Fruit fly (Drosophila melanogaster) whole organism, adult: ENCODE data around the gene Nf1.

Source experiments
- CG11617 ChIP-seq: fragments of 200-800 bp; sonication (Bioruptor generic); optimal IDR thresholded peaks from 2 replicates; lab custom pipeline; 2017; ENCODE audit warnings: mild to moderate bottlenecking, missing biosample characterization, missing genetic modification reagents, missing genetic modification characterization
- CG12768 ChIP-seq: fragments of 200-800 bp; sonication (Bioruptor generic); optimal IDR thresholded peaks from 2 replicates; lab custom pipeline; 2017; ENCODE audit warnings: missing biosample characterization, missing genetic modification characterization, mild to moderate bottlenecking, moderate library complexity, missing genetic modification reagents
- CG14711 ChIP-seq: fragments of 200-800 bp; sonication (Bioruptor generic); optimal IDR thresholded peaks from 2 replicates; lab custom pipeline; 2018; ENCODE audit warnings: missing biosample characterization, mild to moderate bottlenecking, missing genetic modification characterization, moderate library complexity
- CG1620 ChIP-seq: fragments of 200-800 bp; sonication (Bioruptor generic); optimal IDR thresholded peaks from 2 replicates; lab custom pipeline; 2016; ENCODE audit warnings: missing biosample characterization, missing genetic modification characterization
- CG33017 ChIP-seq: fragments of 200-800 bp; sonication (Bioruptor generic); optimal IDR thresholded peaks from 2 replicates; lab custom pipeline; 2018; ENCODE audit warnings: missing biosample characterization, mild to moderate bottlenecking, missing genetic modification characterization, moderate library complexity
- CG5204 ChIP-seq: fragments of 200-800 bp; sonication (Bioruptor generic); optimal IDR thresholded peaks from 2 replicates; lab custom pipeline; 2016; ENCODE audit warnings: missing biosample characterization, missing genetic modification characterization
- CG7045 ChIP-seq: fragments of 200-800 bp; sonication (Bioruptor generic); optimal IDR thresholded peaks from 2 replicates; lab custom pipeline; 2017; ENCODE audit warnings: missing biosample characterization, mild to moderate bottlenecking, missing genetic modification characterization
- CG7101 ChIP-seq: fragments of 200-800 bp; sonication (Bioruptor generic); optimal IDR thresholded peaks from 2 replicates; lab custom pipeline; 2018; ENCODE audit warnings: missing biosample characterization, mild to moderate bottlenecking, missing genetic modification characterization, moderate library complexity
- Clk ChIP-seq: fragments of 200-800 bp; sonication (Bioruptor generic); optimal IDR thresholded peaks from 2 replicates; lab custom pipeline; 2017; ENCODE audit warnings: missing biosample characterization, missing genetic modification characterization
- Crg-1 ChIP-seq: fragments of 200-800 bp; sonication (Bioruptor generic); optimal IDR thresholded peaks from 2 replicates; lab custom pipeline; 2016; ENCODE audit warnings: missing biosample characterization, missing genetic modification characterization
- Hr96 ChIP-seq: fragments of 200-800 bp; sonication (Bioruptor generic); optimal IDR thresholded peaks from 2 replicates; lab custom pipeline; 2016; ENCODE audit warnings: missing biosample characterization, missing genetic modification characterization
- Mnt ChIP-seq: fragments of 200-800 bp; sonication (Bioruptor generic); optimal IDR thresholded peaks from 2 replicates; lab custom pipeline; 2016; ENCODE audit warnings: missing biosample characterization, mild to moderate bottlenecking, missing genetic modification characterization
- bab1 ChIP-seq: fragments of 200-800 bp; sonication (Bioruptor generic); optimal IDR thresholded peaks from 3 replicates; lab custom pipeline; 2019; ENCODE audit warnings: missing biosample characterization, mild to moderate bottlenecking, missing genetic modification characterization, moderate library complexity
- cic ChIP-seq: fragments of 200-800 bp; sonication (Bioruptor generic); optimal IDR thresholded peaks from 2 replicates; lab custom pipeline; 2017; ENCODE audit warnings: missing biosample characterization, mild to moderate bottlenecking, missing genetic modification characterization, moderate library complexity
- cnc ChIP-seq, 2 experiments: fragments of >200 bp; optimal IDR thresholded peaks; 2 replicates each; lab custom pipeline; 2017
- kay ChIP-seq: fragments of 200-800 bp; sonication (Bioruptor generic); peaks from one replicate; lab custom pipeline; 2016; ENCODE audit warnings: missing biosample characterization, missing genetic modification characterization, borderline replicate concordance
- ovo ChIP-seq: fragments of 200-800 bp; sonication (Bioruptor generic); optimal IDR thresholded peaks from 2 replicates; lab custom pipeline; 2016; ENCODE audit warnings: missing biosample characterization, missing genetic modification characterization
- pad ChIP-seq: fragments of 200-800 bp; sonication (Bioruptor generic); optimal IDR thresholded peaks from 3 replicates; lab custom pipeline; 2017; ENCODE audit warnings: missing biosample characterization, missing genetic modification characterization, mild to moderate bottlenecking, moderate library complexity, missing genetic modification reagents
- tj ChIP-seq: fragments of 200-800 bp; sonication (Bioruptor generic); optimal IDR thresholded peaks from 3 replicates; lab custom pipeline; 2017; ENCODE audit warnings: missing biosample characterization, mild to moderate bottlenecking, missing genetic modification characterization, moderate library complexity
- toe ChIP-seq: fragments of 200-800 bp; sonication (Bioruptor generic); optimal IDR thresholded peaks from 2 replicates; lab custom pipeline; 2016; ENCODE audit warnings: missing biosample characterization, missing genetic modification characterization

The Nf1 gene

dm6 chr3R:26005978-26006934, 23.4 kb downstream of the Nf1 start:
- TF ChIP-seq kay (GFP tag; lab: Kevin White, UChicago) (no peak), CG7045 (GFP tag; lab: Kevin White, UChicago) (no peak), Hr96 (no peak), toe (GFP tag; lab: Kevin White, UChicago) (no peak), CG33017 (tag; lab: Kevin White, UChicago) (no peak), pad (GFP tag; lab: Kevin White, UChicago) (no peak), Crg-1 (GFP tag; lab: Kevin White, UChicago) (no peak), ovo (GFP tag; lab: Kevin White, UChicago) (no peak), Mnt (GFP tag; lab: Kevin White, UChicago) (peak; percentile 31), CG11617 (no peak), CG14711 (no peak), cnc (optimal IDR thresholded peaks at IDR 0.05; lab: Kevin White, UChicago) (no peak), CG5204 (GFP tag; lab: Kevin White, UChicago) (no peak), cic (GFP tag; lab: Kevin White, UChicago) (no peak), bab1 (GFP tag; lab: Kevin White, UChicago) (no peak), Clk (no peak), CG1620 (no peak), CG7101 (tag; lab: Kevin White, UChicago) (no peak), tj (GFP tag; lab: Kevin White, UChicago) (peak; percentile 79), CG12768 (peak; percentile 46)

DNA sequence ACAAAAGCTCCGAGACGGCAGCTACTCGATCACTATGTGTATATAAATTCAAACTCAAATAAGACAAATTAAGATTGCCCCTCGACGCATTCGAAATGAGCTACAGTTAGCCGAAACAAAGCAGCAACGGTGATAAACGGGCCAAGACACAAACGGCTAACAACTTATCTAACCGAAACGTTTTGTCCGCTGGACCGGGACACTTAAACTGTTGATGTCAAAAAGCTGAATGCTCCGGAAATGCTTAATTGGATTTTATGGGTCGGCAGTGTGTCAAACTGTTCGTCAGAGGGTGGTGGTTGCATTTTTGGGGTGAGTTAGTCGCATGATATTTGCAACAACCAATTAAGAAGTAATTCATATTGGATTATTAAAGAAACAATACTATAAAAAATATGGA, 24.5 kb downstream of the Nf1 start:
- TF ChIP-seq cic (GFP tag; lab: Kevin White, UChicago) = no peak
- TF ChIP-seq cnc (optimal IDR thresholded peaks at IDR 0.05; lab: Kevin White, UChicago) = no peak
- TF ChIP-seq CG5204 (GFP tag; lab: Kevin White, UChicago) = no peak
- no peak for TF ChIP-seq bab1 (GFP tag; lab: Kevin White, UChicago)
- TF ChIP-seq Clk = no peak
- TF ChIP-seq ovo (GFP tag; lab: Kevin White, UChicago) = no peak
- no peak for TF ChIP-seq CG12768
- TF ChIP-seq tj (GFP tag; lab: Kevin White, UChicago) = no peak
- no peak for TF ChIP-seq CG7101 (tag; lab: Kevin White, UChicago)
- no peak for TF ChIP-seq toe (GFP tag; lab: Kevin White, UChicago)
- no peak for TF ChIP-seq CG11617

dm6 chr3R:26007964-26008868, 25.4 kb downstream of the Nf1 start:
- TF ChIP-seq Clk (no peak), Mnt (GFP tag; lab: Kevin White, UChicago) (no peak), cic (GFP tag; lab: Kevin White, UChicago) (peak; percentile 21), CG7101 (tag; lab: Kevin White, UChicago) (no peak), Crg-1 (GFP tag; lab: Kevin White, UChicago) (no peak), CG7045 (GFP tag; lab: Kevin White, UChicago) (no peak), CG33017 (tag; lab: Kevin White, UChicago) (no peak), kay (GFP tag; lab: Kevin White, UChicago) (no peak), ovo (GFP tag; lab: Kevin White, UChicago) (peak; percentile 3), CG5204 (GFP tag; lab: Kevin White, UChicago) (no peak), CG14711 (no peak), CG11617 (no peak), Hr96 (no peak), tj (GFP tag; lab: Kevin White, UChicago) (peak; percentile 100), CG1620 (no peak), cnc (optimal IDR thresholded peaks at IDR 0.05; lab: Kevin White, UChicago) (no peak), pad (GFP tag; lab: Kevin White, UChicago) (peak; percentile 82), bab1 (GFP tag; lab: Kevin White, UChicago) (no peak), toe (GFP tag; lab: Kevin White, UChicago) (no peak), CG12768 (peak; percentile 76)

dm6 chr3R:26008892-26009539, 26.2 kb downstream of the Nf1 start:
- TF ChIP-seq Hr96 = no peak

DNA sequence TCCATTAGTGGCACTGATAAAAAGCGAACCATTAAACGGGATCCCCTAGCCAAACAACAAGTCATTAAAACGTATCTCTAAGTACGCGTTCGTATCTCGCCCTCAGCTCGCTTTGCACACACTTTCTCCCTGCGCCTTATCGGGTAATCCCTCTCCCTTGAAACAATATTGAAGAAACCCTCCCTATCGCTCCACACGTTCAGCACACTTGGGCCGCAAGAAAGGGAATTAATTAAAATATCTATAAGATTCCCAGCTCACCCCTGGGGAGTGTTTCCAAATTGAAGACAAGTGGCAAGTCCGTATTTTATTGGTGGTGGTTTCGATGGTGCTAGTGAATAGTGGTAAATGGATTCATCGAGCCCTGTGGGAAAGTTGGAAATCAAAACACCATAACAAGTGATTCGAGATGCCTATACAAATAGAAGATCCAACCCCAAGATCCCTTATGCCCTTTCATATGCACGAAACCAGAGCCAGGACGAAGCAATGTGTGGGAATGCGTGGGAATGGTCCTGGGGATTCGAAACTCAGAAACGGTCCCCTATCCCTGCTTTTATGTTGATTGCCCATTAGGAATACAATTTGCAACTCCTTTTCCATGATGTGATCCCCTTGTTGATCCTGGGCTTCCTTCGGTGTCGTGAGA, 27.1 kb downstream of the Nf1 start:
- TF ChIP-seq ovo (GFP tag; lab: Kevin White, UChicago) (no peak), Crg-1 (GFP tag; lab: Kevin White, UChicago) (no peak), CG14711 (no peak), cic (GFP tag; lab: Kevin White, UChicago) (peak; percentile 26), kay (GFP tag; lab: Kevin White, UChicago) (peak; percentile 21), CG7045 (GFP tag; lab: Kevin White, UChicago) (peak; percentile 39)
